Worm (Caenorhabditis elegans): ENCODE data around the gene ceeh-2.

ceeh-2 gene

ce11 chrV:10350054-10350453 is 7.6 kb downstream of the ceeh-2 start, which contains the start of gene K07C5.9:
K07C5.9 (minus strand) TSS chrV:10350154.
- TF ChIP-seq lin-13 (tag; optimal IDR thresholded peaks at IDR 0.05) (no peak), unc-62 (GFP tag; optimal IDR thresholded peaks at IDR 0.05) (no peak), ham-2 (GFP tag; optimal IDR thresholded peaks at IDR 0.05) (no peak), unc-120 (tag; optimal IDR thresholded peaks at IDR 0.05; ENCODE audit: poor library complexity, severe bottlenecking) (no peak), tbx-8 (GFP tag; optimal IDR thresholded peaks at IDR 0.05) (no peak), pha-4 (tag; optimal IDR thresholded peaks at IDR 0.05) (no peak), ces-1 (GFP tag; optimal IDR thresholded peaks at IDR 0.05) (no peak), cnd-1 (tag; optimal IDR thresholded peaks at IDR 0.05) (no peak)

DNA sequence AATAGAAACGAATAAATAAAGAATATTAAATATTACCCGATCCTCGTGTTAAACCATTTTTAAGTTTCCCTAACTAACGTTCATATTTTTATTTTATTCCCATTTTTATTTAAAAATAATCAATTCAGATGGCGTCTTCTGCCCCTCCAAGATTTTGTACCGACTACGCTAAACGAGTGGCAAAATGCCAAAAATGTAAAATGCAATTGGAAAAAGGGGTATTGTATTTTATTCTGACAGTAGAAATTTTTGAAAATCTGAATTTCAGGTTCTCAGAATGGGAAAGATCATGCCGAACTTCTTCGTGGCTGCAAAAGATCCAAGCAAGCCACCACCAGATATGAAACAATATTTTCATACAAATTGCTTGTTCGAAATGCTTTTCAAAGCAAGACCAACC is 14.8 kb downstream of the ceeh-2 start, which contains the start of gene K07C5.3:
K07C5.3 (plus strand) TSS at position 129 of the 400 bp plus-strand sequence.
- TF ChIP-seq pha-4 (tag; optimal IDR thresholded peaks at IDR 0.05) (no peak), mab-5 (tag; optimal IDR thresholded peaks at IDR 0.05) (no peak), mep-1 (tag; optimal IDR thresholded peaks at IDR 0.05) (no peak), ces-1 (GFP tag; optimal IDR thresholded peaks at IDR 0.05) (no peak), zip-8 (tag; optimal IDR thresholded peaks at IDR 0.05) (no peak), hlh-1 (tag; optimal IDR thresholded peaks at IDR 0.05) (no peak), nhr-2 (tag; optimal IDR thresholded peaks at IDR 0.05) (no peak), ham-2 (GFP tag; optimal IDR thresholded peaks at IDR 0.05) (no peak), nhr-28 (tag; optimal IDR thresholded peaks at IDR 0.05) (no peak), nhr-12 (tag; optimal IDR thresholded peaks at IDR 0.05) (no peak), sem-2 (GFP tag; optimal IDR thresholded peaks at IDR 0.05) (no peak)

DNA sequence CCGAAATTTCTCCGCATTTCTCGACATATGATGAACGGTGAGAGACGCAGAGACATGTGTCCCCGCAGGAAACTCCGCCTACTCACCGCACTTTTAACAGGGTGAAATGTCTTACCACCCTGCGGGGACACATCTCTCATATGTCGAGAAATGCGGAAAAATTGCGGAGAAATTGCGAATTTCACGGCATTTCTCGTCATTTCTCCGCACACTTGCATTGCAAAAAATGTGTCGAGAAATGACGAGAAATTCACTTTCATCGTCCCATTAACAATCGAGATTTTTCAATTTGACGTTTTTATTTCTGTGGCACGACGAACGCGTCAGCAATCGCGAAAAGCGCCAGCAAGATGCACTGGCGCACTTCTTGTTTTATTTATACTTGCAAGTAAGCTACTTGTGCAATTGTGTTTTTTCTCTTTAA is 15.8 kb downstream of the ceeh-2 start, which contains the start of gene K07C5.13:
K07C5.13 (plus strand) TSS at position 151 of the 424 bp plus-strand sequence.
- TF ChIP-seq cnd-1 (tag; optimal IDR thresholded peaks at IDR 0.05) (peak; percentile 25), lin-13 (tag; optimal IDR thresholded peaks at IDR 0.05) (peak; percentile 37), sptf-1 (tag; optimal IDR thresholded peaks at IDR 0.05) (peak; percentile 46), drap-1 (GFP tag; optimal IDR thresholded peaks at IDR 0.05) (peak; percentile 33)

DNA sequence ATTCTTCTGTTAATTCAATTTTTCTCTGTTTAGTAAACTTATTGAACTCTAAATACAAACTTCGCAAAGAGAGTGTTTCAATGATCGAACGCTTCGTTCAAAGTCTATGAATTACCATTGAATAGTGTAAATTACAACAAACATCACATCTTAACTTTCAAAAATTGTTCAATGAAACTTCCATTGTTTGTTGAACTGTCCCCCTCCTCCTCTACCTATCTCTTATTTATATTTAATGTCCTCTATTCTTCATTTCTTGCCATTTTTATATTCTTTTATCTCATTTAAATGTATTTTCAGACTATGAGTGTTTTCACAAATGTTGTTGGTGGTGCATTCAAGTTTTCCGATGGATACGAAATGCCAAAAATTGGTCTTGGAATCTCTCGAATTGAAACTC is 18.5 kb downstream of the ceeh-2 start, which contains the start of gene K07C5.2:
K07C5.2 (plus strand) TSS at position 301 of the 400 bp plus-strand sequence.
- TF ChIP-seq unc-120 (tag; optimal IDR thresholded peaks at IDR 0.05; ENCODE audit: poor library complexity, severe bottlenecking) (no peak), elt-3 (tag; optimal IDR thresholded peaks at IDR 0.05) (no peak), sem-2 (GFP tag; optimal IDR thresholded peaks at IDR 0.05) (no peak), tbx-8 (GFP tag; optimal IDR thresholded peaks at IDR 0.05) (no peak), unc-39 (tag; optimal IDR thresholded peaks at IDR 0.05) (no peak), nhr-12 (tag; optimal IDR thresholded peaks at IDR 0.05) (no peak)

DNA sequence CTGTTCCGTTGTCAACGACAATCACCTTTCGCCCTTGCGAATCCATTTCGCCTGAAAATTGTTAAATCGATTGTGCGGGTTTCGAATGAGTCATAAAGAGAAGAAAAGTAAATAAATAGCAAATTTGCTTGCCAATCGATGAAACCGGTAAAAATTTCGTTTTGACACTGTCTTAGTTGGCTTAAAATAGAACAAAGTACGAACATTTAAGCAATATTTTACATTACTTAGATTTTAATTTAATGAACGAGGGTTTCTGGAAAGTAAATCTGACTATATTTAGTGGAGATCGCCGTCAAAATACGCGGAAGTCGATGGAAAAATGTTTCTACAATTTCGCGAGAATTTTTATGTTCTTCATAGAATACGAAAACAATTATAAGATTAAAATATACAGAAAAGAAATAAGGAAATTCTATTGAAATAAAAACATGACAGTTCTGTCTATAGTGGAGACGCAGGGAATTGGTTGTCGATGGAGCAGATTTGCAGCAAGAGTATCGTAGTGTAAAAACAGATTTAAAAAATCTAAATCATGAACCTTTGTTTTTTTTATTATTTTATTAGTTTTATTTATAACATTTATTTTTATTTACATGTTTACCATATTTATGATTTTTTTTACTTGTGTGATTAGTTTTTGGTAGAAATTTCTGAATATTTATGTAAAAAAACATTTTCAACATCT is 19.3 kb downstream of the ceeh-2 start, which contains the start of gene arx-2:
arx-2 (minus strand) TSS at position 51 of the 688 bp plus-strand sequence.
- TF ChIP-seq elt-3 (tag; optimal IDR thresholded peaks at IDR 0.05), result no peak
- TF ChIP-seq ceh-39 (tag; optimal IDR thresholded peaks at IDR 0.05), result peak; percentile 12
- TF ChIP-seq pha-4 (tag; optimal IDR thresholded peaks at IDR 0.05), result peak; percentile 15
- no peak for TF ChIP-seq nhr-76 (tag; optimal IDR thresholded peaks at IDR 0.05)
- TF ChIP-seq unc-39 (tag; optimal IDR thresholded peaks at IDR 0.05), result no peak
- TF ChIP-seq nhr-237 (tag; optimal IDR thresholded peaks at IDR 0.05), result peak; percentile 38
- peak; percentile 16 for TF ChIP-seq lsy-2 (tag; optimal IDR thresholded peaks at IDR 0.05)
- no peak for TF ChIP-seq snpc-4 (tag; optimal IDR thresholded peaks at IDR 0.05)
- TF ChIP-seq ces-1 (GFP tag; optimal IDR thresholded peaks at IDR 0.05), result peak; percentile 48

- TF ChIP-seq lsy-2 (tag; optimal IDR thresholded peaks at IDR 0.05) (no peak), flh-1 (GFP tag; optimal IDR thresholded peaks at IDR 0.05) (no peak), nhr-76 (tag; optimal IDR thresholded peaks at IDR 0.05) (no peak), hlh-1 (tag; optimal IDR thresholded peaks at IDR 0.05) (no peak), ham-2 (GFP tag; optimal IDR thresholded peaks at IDR 0.05) (no peak), mls-2 (tag; optimal IDR thresholded peaks at IDR 0.05) (no peak), nhr-2 (tag; optimal IDR thresholded peaks at IDR 0.05) (no peak), lin-13 (tag; optimal IDR thresholded peaks at IDR 0.05) (no peak), zip-8 (tag; optimal IDR thresholded peaks at IDR 0.05) (no peak)
These were observed 23.9 kb downstream of the ceeh-2 start for ce11 chrV:10333843-10334242.
